Fruit fly (Drosophila melanogaster): ENCODE measurements around the gene CG11983.

DNA sequence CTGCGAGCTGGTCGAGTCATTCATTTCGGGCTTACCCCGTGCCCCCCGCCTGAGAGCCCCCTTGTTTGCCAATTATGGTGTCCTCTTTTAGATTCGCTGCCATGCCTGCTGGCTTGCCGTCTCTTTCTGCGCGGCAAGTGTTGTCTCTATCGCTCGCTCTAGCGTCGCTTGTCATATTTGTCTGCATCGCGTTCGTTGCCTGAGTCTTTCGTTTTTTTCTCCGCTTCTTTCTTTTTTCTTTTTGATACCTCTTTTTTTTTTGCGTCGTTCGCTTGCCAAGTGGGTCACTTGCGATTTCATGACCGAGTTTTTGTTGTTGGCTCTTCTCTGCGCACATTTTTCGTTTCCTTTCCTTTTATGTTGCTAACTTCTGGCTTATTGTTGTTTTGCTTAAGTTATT lies 36.3 kb upstream of the CG11983 start:
- TF ChIP-seq CG3407 (GFP tag; optimal IDR thresholded peaks at IDR 0.05), result no peak
- no peak for TF ChIP-seq kah (GFP tag; optimal IDR thresholded peaks at IDR 0.05)
- no peak for TF ChIP-seq CG10209 (GFP tag; optimal IDR thresholded peaks at IDR 0.05)
- no peak for TF ChIP-seq Sry-δ (GFP tag; optimal IDR thresholded peaks at IDR 0.05)
- no peak for TF ChIP-seq Mrtf (GFP tag; IDR thresholded peaks at IDR 0.05)
- TF ChIP-seq C15 (GFP tag; IDR thresholded peaks at IDR 0.05), result no peak
- TF ChIP-seq Dip3 (GFP tag; optimal IDR thresholded peaks at IDR 0.05), result no peak
- TF ChIP-seq Med (GFP tag), result no peak

Data from whole organism, embryonic.